Fruit fly (Drosophila melanogaster) whole organism, prepupa: ENCODE measurements around the gene Samuel.

ENCODE experiments used
- CG11294 ChIP-seq: fragments of 200-800 bp; sonication (Bioruptor generic); IDR thresholded peaks from 2 replicates; pipeline ENCODE4 v1.3.6; 2022; ENCODE audit warnings: missing biosample characterization, missing genetic modification characterization
- CG11762 ChIP-seq: fragments of 200-800 bp; sonication (Bioruptor generic); optimal IDR thresholded peaks from 3 replicates; lab custom pipeline; 2016; ENCODE audit warnings: missing biosample characterization, missing genetic modification characterization; ENCODE audit not compliant: insufficient read depth
- CG16779 ChIP-seq: fragments of 200-800 bp; sonication (Bioruptor generic); optimal IDR thresholded peaks from 3 replicates; lab custom pipeline; 2017; ENCODE audit warnings: missing biosample characterization, mild to moderate bottlenecking, missing genetic modification characterization
- CG3032 ChIP-seq: fragments of 200-800 bp; optimal IDR thresholded peaks from 2 replicates; lab custom pipeline; 2019; ENCODE audit warnings: missing biosample characterization, mild to moderate bottlenecking, missing genetic modification characterization, moderate library complexity
- CG31627 ChIP-seq: fragments of 200-800 bp; sonication (Bioruptor generic); optimal IDR thresholded peaks from 3 replicates; lab custom pipeline; 2016; ENCODE audit warnings: missing biosample characterization, missing genetic modification characterization
- CG32006 ChIP-seq: fragments of 200-800 bp; sonication (Bioruptor generic); optimal IDR thresholded peaks from 3 replicates; lab custom pipeline; 2017; ENCODE audit warnings: missing biosample characterization, mild to moderate bottlenecking, missing genetic modification characterization
- CG34406 ChIP-seq: fragments of 200-800 bp; sonication (Bioruptor generic); optimal IDR thresholded peaks from 3 replicates; lab custom pipeline; 2016; ENCODE audit warnings: missing biosample characterization, missing genetic modification characterization
- CG6163 ChIP-seq: fragments of 200-800 bp; sonication (Bioruptor generic); IDR thresholded peaks from 3 replicates; pipeline ENCODE4 v1.3.6; 2022; ENCODE audit warnings: missing biosample characterization, missing genetic modification characterization
- CG6276 ChIP-seq: fragments of 200-800 bp; sonication (Bioruptor generic); optimal IDR thresholded peaks from 2 replicates; lab custom pipeline; 2017; ENCODE audit warnings: missing biosample characterization, mild to moderate bottlenecking, missing genetic modification characterization
- CG8119 ChIP-seq: fragments of 200-800 bp; sonication (Bioruptor generic); IDR thresholded peaks from 3 replicates; pipeline ENCODE4 v1.3.6; 2022; ENCODE audit warnings: missing biosample characterization, missing genetic modification characterization
- CG8319 ChIP-seq: fragments of 200-800 bp; sonication (Bioruptor generic); optimal IDR thresholded peaks from 3 replicates; lab custom pipeline; 2016; ENCODE audit warnings: missing biosample characterization, missing genetic modification characterization
- Eip93F ChIP-seq: fragments of 200-800 bp; sonication (Bioruptor generic); optimal IDR thresholded peaks from 2 replicates; lab custom pipeline; 2016; ENCODE audit warnings: missing biosample characterization, mild to moderate bottlenecking, missing genetic modification characterization
- Ets21C ChIP-seq: fragments of 200-800 bp; sonication (Bioruptor generic); optimal IDR thresholded peaks from 3 replicates; lab custom pipeline; 2016; ENCODE audit warnings: missing biosample characterization, missing genetic modification characterization
- Hr38 ChIP-seq: sonication (Bioruptor generic); optimal IDR thresholded peaks from 2 replicates; lab custom pipeline; 2016; ENCODE audit warnings: missing biosample characterization, missing genetic modification characterization
- Hr4 ChIP-seq: fragments of 200-800 bp; sonication (Bioruptor generic); optimal IDR thresholded peaks from 3 replicates; lab custom pipeline; 2016; ENCODE audit warnings: missing biosample characterization, missing genetic modification characterization
- OdsH ChIP-seq: fragments of 200-800 bp; sonication (Bioruptor generic); optimal IDR thresholded peaks from 3 replicates; lab custom pipeline; 2016; ENCODE audit warnings: missing biosample characterization, missing genetic modification characterization
- Smox ChIP-seq: fragments of 200-800 bp; sonication (Bioruptor generic); optimal IDR thresholded peaks from 3 replicates; lab custom pipeline; 2016; ENCODE audit warnings: missing biosample characterization, missing genetic modification characterization
- Sox15 ChIP-seq: fragments of 200-800 bp; sonication (Bioruptor generic); optimal IDR thresholded peaks from 3 replicates; lab custom pipeline; 2016; ENCODE audit warnings: missing biosample characterization, missing genetic modification characterization
- cyc ChIP-seq: fragments of 200-800 bp; sonication (Bioruptor generic); optimal IDR thresholded peaks from 3 replicates; lab custom pipeline; 2016; ENCODE audit warnings: missing biosample characterization, missing genetic modification characterization
- dsx ChIP-seq: fragments of 200-800 bp; optimal IDR thresholded peaks from 3 replicates; lab custom pipeline; 2019; ENCODE audit warnings: missing biosample characterization, mild to moderate bottlenecking, missing genetic modification characterization, moderate library complexity; ENCODE audit not compliant: poor library complexity, severe bottlenecking
- esn ChIP-seq: fragments of 200-800 bp; sonication (Bioruptor generic); optimal IDR thresholded peaks from 2 replicates; lab custom pipeline; 2016; ENCODE audit warnings: missing biosample characterization, mild to moderate bottlenecking, missing genetic modification characterization, moderate library complexity
- fd59A ChIP-seq: fragments of 200-800 bp; sonication (Bioruptor generic); optimal IDR thresholded peaks from 2 replicates; lab custom pipeline; 2017; ENCODE audit warnings: missing biosample characterization, mild to moderate bottlenecking, missing genetic modification characterization, missing genetic modification reagents
- fd85E ChIP-seq: fragments of 200-800 bp; sonication (Bioruptor generic); optimal IDR thresholded peaks from 3 replicates; lab custom pipeline; 2016; ENCODE audit warnings: missing biosample characterization, missing genetic modification characterization
- fkh ChIP-seq: fragments of 200-800 bp; sonication (Bioruptor generic); optimal IDR thresholded peaks from 3 replicates; lab custom pipeline; 2017; ENCODE audit warnings: missing biosample characterization, mild to moderate bottlenecking, missing genetic modification characterization, moderate library complexity
- lz ChIP-seq: fragments of 200-800 bp; sonication (Bioruptor generic); optimal IDR thresholded peaks from 3 replicates; lab custom pipeline; 2016; ENCODE audit warnings: missing biosample characterization, missing genetic modification characterization
- salr ChIP-seq, 2 experiments: fragments of 200-800 bp; sonication (Bioruptor generic); optimal IDR thresholded peaks; 3 replicates each; lab custom pipeline; 2016 to 2018; ENCODE audit warnings: missing biosample characterization in 2 of 2, missing genetic modification characterization in 2 of 2, mild to moderate bottlenecking in 1 of 2
- spab ChIP-seq: fragments of 200-800 bp; sonication (Bioruptor generic); optimal IDR thresholded peaks from 2 replicates; lab custom pipeline; 2017; ENCODE audit warnings: missing biosample characterization, mild to moderate bottlenecking, missing genetic modification characterization, missing genetic modification reagents
- ss ChIP-seq, 2 experiments: fragments of 200-800 bp; sonication (Bioruptor generic); optimal IDR thresholded peaks; 2 replicates in 1 of 2; 3 replicates in 1 of 2; lab custom pipeline; 2017 to 2018; ENCODE audit warnings: mild to moderate bottlenecking in 2 of 2, missing biosample characterization in 2 of 2, missing genetic modification characterization in 2 of 2, moderate library complexity in 1 of 2
- svp ChIP-seq: fragments of 200-800 bp; sonication (Bioruptor generic); peaks from one replicate; lab custom pipeline; 2016; ENCODE audit warnings: missing biosample characterization, missing genetic modification characterization
- topi ChIP-seq: fragments of 200-800 bp; sonication (Bioruptor generic); optimal IDR thresholded peaks from 3 replicates; lab custom pipeline; 2016; ENCODE audit warnings: missing biosample characterization, missing genetic modification characterization
- vri ChIP-seq: fragments of 200-800 bp; sonication (Bioruptor generic); optimal IDR thresholded peaks from 3 replicates; lab custom pipeline; 2016; ENCODE audit warnings: missing biosample characterization, mild to moderate bottlenecking, missing genetic modification characterization

Samuel gene

DNA sequence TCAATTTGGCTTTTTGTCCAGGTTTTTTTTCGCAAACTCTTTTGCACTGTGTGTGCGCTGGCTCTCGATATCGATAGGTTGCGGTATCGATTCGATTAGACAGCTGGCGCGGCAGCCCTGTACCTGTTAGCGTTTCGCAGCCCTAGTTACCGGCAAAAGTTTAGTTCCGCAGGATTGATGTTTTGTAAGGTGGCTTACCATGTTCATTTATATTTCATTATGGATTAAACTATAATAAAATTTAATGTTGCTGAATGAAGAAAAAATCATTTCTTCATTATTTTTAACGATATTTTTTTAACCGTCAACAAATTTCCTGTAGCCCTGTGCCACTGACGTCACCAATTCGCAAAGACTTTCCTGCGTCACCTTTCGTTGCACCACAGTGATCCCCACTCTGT is 39.8 kb upstream of the Samuel start, which contains the start of gene Reps (continued):
- TF ChIP-seq spab (peak; percentile 97), CG34406 (peak; percentile 97), CG8319 (GFP tag; lab: Kevin White, UChicago) (peak; percentile 96), OdsH (peak; percentile 99), esn (GFP tag; lab: Kevin White, UChicago) (peak; percentile 98), CG16779 (tag; lab: Kevin White, UChicago) (peak; percentile 92), CG11762 (GFP tag; lab: Kevin White, UChicago) (peak; percentile 98), lz (GFP tag; lab: Kevin White, UChicago) (peak; percentile 99), Hr4 (GFP tag; lab: Kevin White, UChicago) (peak; percentile 98), CG6163 (peak; percentile 99), Sox15 (peak; percentile 98), Eip93F (peak; percentile 94)

- peak; percentile 94 for TF ChIP-seq svp
- TF ChIP-seq Smox (GFP tag; lab: Kevin White, UChicago), result no peak
Observed at dm6 chr2L:11105320-11105719, 38.5 kb upstream of the Samuel start.

dm6 chr2L:11100516-11101061 is 33.8 kb upstream of the Samuel start, which contains the start of gene Ge-1:
Gene Ge-1 (minus strand): TSS chr2L:11100888.
- TF ChIP-seq fd85E (GFP tag; lab: Kevin White, UChicago), result no peak
- TF ChIP-seq CG3032 (tag; lab: Kevin White, UChicago), result peak; percentile 9
- no peak for TF ChIP-seq CG11294
- TF ChIP-seq esn (GFP tag; lab: Kevin White, UChicago), result peak; percentile 16
- no peak for TF ChIP-seq fkh (GFP tag; lab: Kevin White, UChicago)
- no peak for TF ChIP-seq fd59A (GFP tag; lab: Kevin White, UChicago)
- no peak for TF ChIP-seq Hr38 (GFP tag; lab: Kevin White, UChicago)

dm6 chr2L:11091111-11091510 is 24.3 kb upstream of the Samuel start, which contains the start of gene Wdr59:
Gene Wdr59 (plus strand): TSS chr2L:11091444.
- TF ChIP-seq CG3032 (tag; lab: Kevin White, UChicago), result peak; percentile 45
- TF ChIP-seq esn (GFP tag; lab: Kevin White, UChicago), result peak; percentile 62
- no peak for TF ChIP-seq CG6276 (GFP tag; lab: Kevin White, UChicago)
- peak; percentile 37 for TF ChIP-seq lz (GFP tag; lab: Kevin White, UChicago)
- TF ChIP-seq Sox15, result peak; percentile 8

DNA sequence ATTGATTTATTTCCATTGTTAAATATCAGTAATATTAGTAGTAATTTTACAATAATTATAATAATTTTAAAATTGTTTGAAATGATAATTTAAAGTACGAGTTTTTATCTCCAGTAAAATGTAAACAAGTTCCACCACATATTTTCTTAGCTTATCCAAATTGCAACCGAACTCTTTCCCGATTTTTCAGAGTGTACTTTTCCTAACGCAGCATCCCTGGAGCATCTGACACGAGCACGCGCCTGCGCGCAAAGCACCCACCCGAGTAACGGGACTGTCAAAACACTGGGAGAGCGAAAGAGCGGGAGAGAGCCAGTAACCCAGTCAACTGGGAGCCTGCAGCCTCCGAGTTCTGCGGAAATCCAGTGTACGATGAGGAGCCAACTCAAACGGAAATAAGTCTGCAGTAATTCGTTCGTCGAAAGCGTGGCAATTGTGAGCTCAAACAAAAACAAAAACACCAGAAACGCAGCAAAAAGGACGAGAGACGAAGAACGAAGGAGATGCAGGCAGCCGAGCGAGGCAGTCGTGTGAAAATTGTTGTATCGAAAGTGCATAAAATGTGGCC is 19.6 kb upstream of the Samuel start, which contains the start of gene CG16854:
TSS of gene CG16854 (plus strand) at position 365 of the 568 bp plus-strand sequence.
- no peak for TF ChIP-seq CG32006 (GFP tag; lab: Kevin White, UChicago)

DNA sequence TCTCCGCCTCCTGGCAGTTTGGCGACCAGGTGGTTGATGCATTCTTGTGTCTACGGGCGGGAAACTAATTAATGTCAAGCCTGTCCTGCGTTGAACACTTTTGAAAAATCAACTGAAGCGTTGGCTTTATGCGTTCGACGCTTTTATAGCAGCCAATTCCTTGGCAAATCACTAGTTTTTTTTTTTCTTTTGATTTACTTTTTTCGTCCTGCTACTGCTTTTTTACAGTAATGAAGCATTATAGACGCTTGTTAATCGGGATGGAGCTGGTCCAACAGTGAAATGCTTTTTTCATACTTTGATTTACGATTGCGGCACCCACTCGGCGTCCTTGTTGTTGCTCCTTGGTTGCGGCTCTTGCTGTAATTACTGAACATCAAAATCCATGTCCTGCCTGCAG is 18.3 kb upstream of the Samuel start, which contains the start of gene AstCC:
TSS of gene AstCC (minus strand) at position 101 of the 400 bp plus-strand sequence.
- TF ChIP-seq Sox15 (no peak), salr (GFP tag; optimal IDR thresholded peaks at IDR 0.05; lab: Kevin White, UChicago) (no peak), CG8119 (GFP tag; lab: Robert Waterston, UW) (no peak), dsx (GFP tag; lab: Kevin White, UChicago) (no peak), CG6276 (GFP tag; lab: Kevin White, UChicago) (no peak), fd85E (GFP tag; lab: Kevin White, UChicago) (no peak), Ets21C (GFP tag; lab: Kevin White, UChicago) (no peak), CG31627 (no peak), CG8319 (GFP tag; lab: Kevin White, UChicago) (no peak), cyc (GFP tag; lab: Kevin White, UChicago) (no peak), vri (GFP tag; lab: Kevin White, UChicago) (no peak), topi (GFP tag; lab: Kevin White, UChicago) (no peak), ss (GFP tag; optimal IDR thresholded peaks at IDR 0.05; lab: Kevin White, UChicago) (no peak)
